Worm (Caenorhabditis elegans): Measurements from ENCODE around the gene cest-24.
A peak's percentile ranks its signal among the peaks of the same experiment; 100 is the strongest.

Gene cest-24

DNA sequence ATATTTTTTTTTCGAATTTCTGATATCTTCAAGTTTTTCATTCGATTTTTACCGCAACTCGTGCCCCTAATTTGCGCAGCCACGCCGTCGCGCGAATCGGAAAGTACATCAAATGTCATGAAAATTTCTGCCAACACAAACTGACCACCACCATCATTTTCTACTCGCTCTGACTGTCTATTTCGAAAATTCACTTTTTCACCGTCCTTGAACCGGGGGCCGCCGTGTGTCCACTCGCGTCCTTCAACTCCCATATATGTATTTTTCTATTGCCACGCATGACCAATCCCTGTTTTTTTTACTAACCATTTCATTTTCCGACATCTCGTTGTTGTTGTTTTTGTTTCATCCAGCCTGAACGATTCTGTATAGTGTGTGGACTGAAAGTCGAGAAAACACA lies 32.9 kb downstream of the cest-24 start:
- TF ChIP-seq nhr-67 (tag; optimal IDR thresholded peaks at IDR 0.05) (no peak), nhr-23 (tag; optimal IDR thresholded peaks at IDR 0.05) (peak; percentile 0), nhr-25 (tag; optimal IDR thresholded peaks at IDR 0.05) (peak; percentile 62)

- TF ChIP-seq ZK546.5 (tag; optimal IDR thresholded peaks at IDR 0.05): no peak
- peak; percentile 52 for TF ChIP-seq nfya-1 (tag; optimal IDR thresholded peaks at IDR 0.05; ENCODE audit: insufficient read depth)
- no peak for TF ChIP-seq unc-39 (tag; optimal IDR thresholded peaks at IDR 0.05)
- TF ChIP-seq nhr-25 (tag; optimal IDR thresholded peaks at IDR 0.05): no peak
- TF ChIP-seq fkh-2 (tag; optimal IDR thresholded peaks at IDR 0.05): no peak
- peak; percentile 81 for TF ChIP-seq lin-39 (tag; optimal IDR thresholded peaks at IDR 0.05)
- no peak for TF ChIP-seq mml-1 (tag; optimal IDR thresholded peaks at IDR 0.05)
- no peak for TF ChIP-seq nhr-11 (tag; optimal IDR thresholded peaks at IDR 0.05)
- no peak for TF ChIP-seq nhr-237 (tag; optimal IDR thresholded peaks at IDR 0.05)
These were observed 33.4 kb downstream of the cest-24 start for ce11 chrV:6350109-6350508.

DNA sequence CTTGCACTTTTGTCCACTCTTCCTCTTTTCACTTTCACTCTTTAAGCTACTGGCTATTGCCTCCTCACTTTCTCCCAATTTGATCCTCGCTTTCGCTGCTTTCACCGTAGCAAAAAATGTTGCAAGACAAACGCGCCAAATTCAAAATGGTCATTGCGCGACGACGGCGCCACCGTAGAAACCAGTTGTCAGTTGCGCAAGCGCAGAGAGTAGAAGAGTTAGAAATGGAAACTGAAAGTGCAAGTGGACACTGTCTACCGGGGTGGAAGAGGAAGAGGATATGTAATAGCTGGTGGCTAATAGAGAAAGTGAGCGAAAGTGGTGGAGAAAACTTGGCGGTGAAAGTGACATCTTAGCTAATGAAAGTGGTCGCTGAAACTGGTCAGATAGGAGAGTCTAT lies 34.4 kb downstream of the cest-24 start:
- TF ChIP-seq nhr-23 (tag; optimal IDR thresholded peaks at IDR 0.05): peak; percentile 60
- peak; percentile 14 for TF ChIP-seq unc-62 (GFP tag; optimal IDR thresholded peaks at IDR 0.05)
- TF ChIP-seq nfya-1 (tag; optimal IDR thresholded peaks at IDR 0.05; ENCODE audit: insufficient read depth): peak; percentile 9
- no peak for TF ChIP-seq lin-39 (tag; optimal IDR thresholded peaks at IDR 0.05)
- TF ChIP-seq nhr-25 (tag; optimal IDR thresholded peaks at IDR 0.05): peak; percentile 90

DNA sequence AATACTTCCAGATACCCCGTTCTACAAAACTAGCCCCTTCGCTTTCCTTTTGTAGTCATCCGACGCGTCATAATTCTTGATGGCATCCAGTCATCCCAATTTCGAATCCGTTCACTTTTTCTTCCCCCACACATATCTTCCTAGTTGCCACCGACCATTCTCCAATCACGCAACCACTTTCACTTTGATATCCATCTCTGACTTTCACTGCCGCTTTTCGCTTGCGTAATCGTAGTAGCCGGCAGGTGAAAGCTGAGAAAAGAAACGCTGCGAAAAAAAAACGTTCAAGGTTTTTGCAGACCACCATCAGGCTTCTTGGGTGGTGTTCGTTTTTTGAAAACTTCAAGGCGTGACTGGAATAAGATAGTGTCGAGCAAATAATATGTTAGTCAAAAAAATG lies 35.6 kb downstream of the cest-24 start:
- TF ChIP-seq nhr-23 (tag; optimal IDR thresholded peaks at IDR 0.05): peak; percentile 41
- no peak for TF ChIP-seq ama-1 (optimal IDR thresholded peaks at IDR 0.05)
- TF ChIP-seq nhr-11 (tag; optimal IDR thresholded peaks at IDR 0.05): no peak
- TF ChIP-seq nfya-1 (tag; optimal IDR thresholded peaks at IDR 0.05; ENCODE audit: insufficient read depth): peak; percentile 32
- TF ChIP-seq elt-1 (tag; optimal IDR thresholded peaks at IDR 0.05): peak; percentile 50
- TF ChIP-seq jun-1 (tag; optimal IDR thresholded peaks at IDR 0.05): no peak
- peak in 1 of 3 experiments; percentile 2 for TF ChIP-seq elt-3 (tag; optimal IDR thresholded peaks at IDR 0.05)
- no peak for TF ChIP-seq egl-27 (tag; optimal IDR thresholded peaks at IDR 0.05)
- peak; percentile 82 for TF ChIP-seq nhr-25 (tag; optimal IDR thresholded peaks at IDR 0.05)
- TF ChIP-seq nhr-43 (tag; optimal IDR thresholded peaks at IDR 0.05; ENCODE audit: poor library complexity, severe bottlenecking): peak; percentile 35

ce11 chrV:6353182-6353780 lies 36.5 kb downstream of the cest-24 start:
- no peak for TF ChIP-seq nhr-11 (tag; optimal IDR thresholded peaks at IDR 0.05)
- no peak for TF ChIP-seq unc-62 (GFP tag; optimal IDR thresholded peaks at IDR 0.05)
- no peak for TF ChIP-seq nhr-237 (tag; optimal IDR thresholded peaks at IDR 0.05)
- no peak for TF ChIP-seq snpc-4 (tag; optimal IDR thresholded peaks at IDR 0.05)
- no peak for TF ChIP-seq ama-1 (optimal IDR thresholded peaks at IDR 0.05)
- no peak for TF ChIP-seq lsy-12 (tag; optimal IDR thresholded peaks at IDR 0.05)
- TF ChIP-seq fos-1 (tag; optimal IDR thresholded peaks at IDR 0.05): no peak
- TF ChIP-seq ZK546.5 (tag; optimal IDR thresholded peaks at IDR 0.05): no peak
- peak; percentile 79 for TF ChIP-seq nhr-25 (tag; optimal IDR thresholded peaks at IDR 0.05)
- TF ChIP-seq fkh-10 (GFP tag; optimal IDR thresholded peaks at IDR 0.05): no peak
- TF ChIP-seq nhr-77 (tag; optimal IDR thresholded peaks at IDR 0.05): no peak
- TF ChIP-seq nhr-12 (tag; optimal IDR thresholded peaks at IDR 0.05): no peak
- TF ChIP-seq elt-1 (tag; optimal IDR thresholded peaks at IDR 0.05): peak; percentile 4
- no peak for TF ChIP-seq ceh-9 (tag; optimal IDR thresholded peaks at IDR 0.05)

ce11 chrV:6354202-6354601 lies 37.5 kb downstream of the cest-24 start:
- TF ChIP-seq tbx-2 (tag; optimal IDR thresholded peaks at IDR 0.05) (peak; percentile 51), sea-2 (GFP tag; optimal IDR thresholded peaks at IDR 0.05) (no peak), daf-12 (tag; optimal IDR thresholded peaks at IDR 0.05) (no peak), fos-1 (tag; optimal IDR thresholded peaks at IDR 0.05) (no peak), eor-1 (tag; optimal IDR thresholded peaks at IDR 0.05) (no peak), mml-1 (tag; optimal IDR thresholded peaks at IDR 0.05) (no peak), ama-1 (optimal IDR thresholded peaks at IDR 0.05) (no peak), nfya-1 (tag; optimal IDR thresholded peaks at IDR 0.05; ENCODE audit: insufficient read depth) (peak; percentile 37), fkh-10 (GFP tag; optimal IDR thresholded peaks at IDR 0.05) (no peak), zag-1 (tag; optimal IDR thresholded peaks at IDR 0.05) (no peak), elt-3 (tag; optimal IDR thresholded peaks at IDR 0.05) (peak in 1 of 3 experiments; percentile 28), nhr-77 (tag; optimal IDR thresholded peaks at IDR 0.05) (no peak), pqm-1 (tag; optimal IDR thresholded peaks at IDR 0.05) (no peak), nhr-25 (tag; optimal IDR thresholded peaks at IDR 0.05) (peak; percentile 96), nhr-23 (tag; optimal IDR thresholded peaks at IDR 0.05) (peak; percentile 76), nhr-43 (tag; optimal IDR thresholded peaks at IDR 0.05; ENCODE audit: poor library complexity, severe bottlenecking) (peak; percentile 95), pha-4 (tag; optimal IDR thresholded peaks at IDR 0.05) (no peak)
